Worm (Caenorhabditis elegans) whole organism, L1 larva: ENCODE results near the gene Y54F10AM.6.

Source experiments
- C16A3.4 ChIP-seq: fragments of 150-350 bp; optimal IDR thresholded peaks from 2 replicates; lab custom pipeline; 2014; ENCODE audit warnings: missing biosample characterization, missing genetic modification characterization
- C34B4.2 ChIP-seq: sonication (generic microtip); optimal IDR thresholded peaks from 2 replicates; lab custom pipeline; 2017; ENCODE audit warnings: mild to moderate bottlenecking, missing genetic modification characterization, missing compliant biosample characterization
- F16B12.6 ChIP-seq: fragments of 150-350 bp; optimal IDR thresholded peaks from 2 replicates; lab custom pipeline; 2014; ENCODE audit warnings: missing biosample characterization, missing genetic modification characterization
- alr-1 ChIP-seq: fragments of 200-800 bp; sonication (Bioruptor generic); optimal IDR thresholded peaks from 2 replicates; lab custom pipeline; 2018; ENCODE audit warnings: borderline replicate concordance, mild to moderate bottlenecking, missing genetic modification characterization, missing compliant biosample characterization
- ama-1 ChIP-seq: fragments of 150-350 bp; optimal IDR thresholded peaks from 2 replicates; lab custom pipeline; 2014
- ceh-63 ChIP-seq: fragments of 200-800 bp; sonication (Bioruptor generic); optimal IDR thresholded peaks from 2 replicates; lab custom pipeline; 2018; ENCODE audit warnings: mild to moderate bottlenecking, missing genetic modification characterization, missing compliant biosample characterization
- ceh-82 ChIP-seq, 3 experiments: fragments of 150-350 bp in 1 of 3; sonication (generic microtip) in 2 of 3; optimal IDR thresholded peaks; 2 replicates each; lab custom pipeline; 2014 to 2017; ENCODE audit warnings: missing biosample characterization in 3 of 3, missing genetic modification characterization in 3 of 3
- ceh-88 ChIP-seq: fragments of 200-800 bp; sonication (Bioruptor generic); IDR thresholded peaks from 2 replicates; pipeline ENCODE4 v1.3.6; 2022; ENCODE audit warnings: missing genetic modification characterization, missing compliant biosample characterization
- ceh-90 ChIP-seq: sonication (generic microtip); optimal IDR thresholded peaks from 2 replicates; lab custom pipeline; 2016; ENCODE audit warnings: missing genetic modification characterization, missing compliant biosample characterization
- ces-1 ChIP-seq: fragments of 150-350 bp; optimal IDR thresholded peaks from 2 replicates; lab custom pipeline; 2014; ENCODE audit warnings: missing biosample characterization, missing genetic modification reagents, missing genetic modification characterization
- dpl-1 ChIP-seq, 3 experiments: fragments of 150-350 bp in 2 of 3; sonication (generic microtip) in 1 of 3; optimal IDR thresholded peaks; 2 replicates each; lab custom pipeline; 2014 to 2017; ENCODE audit warnings: missing biosample characterization in 3 of 3, missing genetic modification characterization in 3 of 3, missing genetic modification reagents in 3 of 3
- efl-1 ChIP-seq, 4 experiments: fragments of 150-350 bp; optimal IDR thresholded peaks in 3 of 4; peaks in 1 of 4; 1 replicate in 1 of 4; 2 replicates in 3 of 4; lab custom pipeline; 2014; ENCODE audit warnings: missing biosample characterization in 2 of 4, missing genetic modification characterization in 2 of 4, missing genetic modification reagents in 2 of 4
- elt-2 ChIP-seq: sonication (generic microtip); optimal IDR thresholded peaks from 2 replicates; lab custom pipeline; 2016; ENCODE audit warnings: missing genetic modification characterization, mild to moderate bottlenecking, inconsistent platforms, missing compliant biosample characterization, missing genetic modification reagents
- fkh-8 ChIP-seq: sonication (generic microtip); optimal IDR thresholded peaks from 2 replicates; lab custom pipeline; 2016; ENCODE audit warnings: mild to moderate bottlenecking, missing genetic modification characterization, missing compliant biosample characterization
- fos-1 ChIP-seq: fragments of 150-350 bp; optimal IDR thresholded peaks from 2 replicates; lab custom pipeline; 2014; ENCODE audit warnings: missing biosample characterization, missing genetic modification characterization
- irx-1 ChIP-seq: sonication (generic microtip); optimal IDR thresholded peaks from 2 replicates; lab custom pipeline; 2016; ENCODE audit warnings: missing genetic modification characterization, missing compliant biosample characterization
- jun-1 ChIP-seq: fragments of 150-350 bp; optimal IDR thresholded peaks from 2 replicates; lab custom pipeline; 2014; ENCODE audit warnings: missing biosample characterization, missing genetic modification reagents, missing genetic modification characterization
- lin-13 ChIP-seq: fragments of 150-350 bp; optimal IDR thresholded peaks from 2 replicates; lab custom pipeline; 2014; ENCODE audit warnings: missing biosample characterization, missing genetic modification reagents, missing genetic modification characterization
- lin-15B ChIP-seq: fragments of 150-350 bp; sonication (generic microtip); optimal IDR thresholded peaks from 3 replicates; lab custom pipeline; 2014; ENCODE audit warnings: missing biosample characterization, missing genetic modification characterization
- lin-35 ChIP-seq, 2 experiments: fragments of 150-350 bp; optimal IDR thresholded peaks; 2 replicates each; lab custom pipeline; 2014; ENCODE audit warnings: missing biosample characterization in 2 of 2, missing genetic modification characterization in 2 of 2, missing genetic modification reagents in 2 of 2
- lin-39 ChIP-seq: fragments of 150-350 bp; optimal IDR thresholded peaks from 2 replicates; lab custom pipeline; 2014; ENCODE audit warnings: missing biosample characterization, missing genetic modification reagents, missing genetic modification characterization
- lsy-2 ChIP-seq, 2 experiments: fragments of 150-350 bp; optimal IDR thresholded peaks; 2 replicates each; lab custom pipeline; 2014; ENCODE audit warnings: missing biosample characterization in 2 of 2, missing genetic modification characterization in 2 of 2
- mab-9 ChIP-seq: fragments of 200-800 bp; sonication (Bioruptor generic); IDR thresholded peaks from 2 replicates; pipeline ENCODE4 v1.3.6; 2022; ENCODE audit warnings: missing genetic modification reagents, missing genetic modification characterization, missing compliant biosample characterization
- mdl-1 ChIP-seq, 2 experiments: fragments of 150-350 bp; optimal IDR thresholded peaks; 2 replicates each; lab custom pipeline; 2014 to 2017; ENCODE audit warnings: missing biosample characterization in 2 of 2, missing genetic modification characterization in 2 of 2, inconsistent platforms in 1 of 2
- mep-1 ChIP-seq: fragments of 150-350 bp; optimal IDR thresholded peaks from 2 replicates; lab custom pipeline; 2014; ENCODE audit warnings: missing biosample characterization, missing genetic modification characterization
- nhr-12 ChIP-seq: sonication (generic microtip); optimal IDR thresholded peaks from 2 replicates; lab custom pipeline; 2017; ENCODE audit warnings: missing biosample characterization, missing genetic modification characterization
- nhr-28 ChIP-seq: fragments of 150-350 bp; optimal IDR thresholded peaks from 2 replicates; lab custom pipeline; 2014; ENCODE audit warnings: missing biosample characterization, missing genetic modification characterization
- nhr-47 ChIP-seq: sonication (generic microtip); optimal IDR thresholded peaks from 2 replicates; lab custom pipeline; 2016; ENCODE audit warnings: mild to moderate bottlenecking, missing genetic modification characterization, moderate library complexity, missing compliant biosample characterization
- nhr-77 ChIP-seq: fragments of 150-350 bp; optimal IDR thresholded peaks from 2 replicates; lab custom pipeline; 2014; ENCODE audit warnings: missing biosample characterization, missing genetic modification characterization
- nhr-85 ChIP-seq: sonication (generic microtip); peaks from one replicate; lab custom pipeline; 2016; ENCODE audit warnings: missing genetic modification characterization, inconsistent platforms, missing compliant biosample characterization
- pag-3 ChIP-seq: sonication (generic microtip); optimal IDR thresholded peaks from 2 replicates; lab custom pipeline; 2017; ENCODE audit warnings: missing genetic modification characterization, mild to moderate bottlenecking, missing compliant biosample characterization, antibody characterized with exemption, borderline replicate concordance; ENCODE audit not compliant: insufficient read depth
- rnt-1 ChIP-seq: sonication (generic microtip); optimal IDR thresholded peaks from 2 replicates; lab custom pipeline; 2016; ENCODE audit warnings: mild to moderate bottlenecking, missing genetic modification characterization, moderate library complexity, missing compliant biosample characterization
- snu-23 ChIP-seq: sonication (generic microtip); optimal IDR thresholded peaks from 2 replicates; lab custom pipeline; 2016; ENCODE audit warnings: missing genetic modification characterization, missing compliant biosample characterization
- sox-4 ChIP-seq: sonication (generic microtip); optimal IDR thresholded peaks from 2 replicates; lab custom pipeline; 2016; ENCODE audit warnings: missing genetic modification characterization, missing compliant biosample characterization
- sptf-1 ChIP-seq: fragments of 150-350 bp; optimal IDR thresholded peaks from 2 replicates; lab custom pipeline; 2014; ENCODE audit warnings: missing biosample characterization, missing genetic modification characterization
- sup-37 ChIP-seq: fragments of 200-800 bp; sonication (Bioruptor generic); optimal IDR thresholded peaks from 2 replicates; lab custom pipeline; 2018; ENCODE audit warnings: mild to moderate bottlenecking, missing genetic modification characterization, missing compliant biosample characterization
- unc-130 ChIP-seq: fragments of 150-350 bp; optimal IDR thresholded peaks from 2 replicates; lab custom pipeline; 2017; ENCODE audit warnings: missing biosample characterization, missing genetic modification characterization, inconsistent platforms
- unc-98 ChIP-seq: fragments of 200-800 bp; sonication (Bioruptor generic); IDR thresholded peaks from 2 replicates; pipeline ENCODE4 v1.3.6; 2022; ENCODE audit warnings: missing genetic modification characterization, missing compliant biosample characterization
- vab-15 ChIP-seq: sonication (generic microtip); optimal IDR thresholded peaks from 2 replicates; lab custom pipeline; 2017; ENCODE audit warnings: missing genotype, mild to moderate bottlenecking, missing genetic modification characterization, missing compliant biosample characterization
- ztf-11 ChIP-seq, 2 experiments: sonication (generic microtip); optimal IDR thresholded peaks; 2 replicates each; lab custom pipeline; 2016 to 2017; ENCODE audit warnings: missing genetic modification characterization in 2 of 2, missing biosample characterization in 1 of 2, missing compliant biosample characterization in 1 of 2

Y54F10AM.6 gene

ce11 chrIII:2471855-2472254 lies 36.8 kb upstream of the Y54F10AM.6 start (continued):
- TF ChIP-seq ztf-11 (tag; optimal IDR thresholded peaks at IDR 0.05; lab: Kevin White, UChicago) (no peak), nhr-85 (tag; lab: Kevin White, UChicago) (no peak), lsy-2 (tag; optimal IDR thresholded peaks at IDR 0.05; lab: Kevin White, UChicago) (peak; percentile 63 to 75), nhr-12 (no peak), F16B12.6 (tag; lab: Kevin White, UChicago) (peak; percentile 94), ces-1 (GFP tag; lab: Kevin White, UChicago) (no peak), rnt-1 (tag; lab: Kevin White, UChicago) (peak; percentile 51), nhr-77 (tag; lab: Kevin White, UChicago) (peak; percentile 25), unc-130 (tag; lab: Kevin White, UChicago) (peak; percentile 6), lin-13 (GFP tag; lab: Kevin White, UChicago) (peak; percentile 24), vab-15 (tag; lab: Kevin White, UChicago) (no peak), ceh-82 (tag; optimal IDR thresholded peaks at IDR 0.05; lab: Kevin White, UChicago) (peak; percentile 23 to 73 (median 27)), ama-1 (lab: Kevin White, UChicago) (no peak), pag-3 (no peak), snu-23 (GFP tag; lab: Kevin White, UChicago) (peak; percentile 47), lin-15B (tag; lab: Kevin White, UChicago) (peak; percentile 50), nhr-47 (tag; lab: Kevin White, UChicago) (peak; percentile 15), fkh-8 (tag; lab: Kevin White, UChicago) (peak; percentile 38), C34B4.2 (tag; lab: Kevin White, UChicago) (no peak), elt-2 (no peak), nhr-28 (tag; lab: Kevin White, UChicago) (no peak)

ce11 chrIII:2473554-2473953 lies 35.1 kb upstream of the Y54F10AM.6 start, which contains the start of gene smg-6:
TSS of gene smg-6 (plus strand) at chrIII:2473854.
- TF ChIP-seq lin-39 (tag; lab: Kevin White, UChicago) (no peak), mep-1 (tag; lab: Kevin White, UChicago) (no peak), nhr-12 (no peak), ceh-90 (no peak), sox-4 (tag; lab: Kevin White, UChicago) (no peak), unc-98 (GFP tag; lab: Robert Waterston, UW) (no peak), sptf-1 (tag; lab: Kevin White, UChicago) (no peak), sup-37 (no peak), dpl-1 (GFP tag; optimal IDR thresholded peaks at IDR 0.05; lab: Kevin White, UChicago) (no peak)

- TF ChIP-seq jun-1 (tag; lab: Kevin White, UChicago) (no peak), nhr-85 (tag; lab: Kevin White, UChicago) (peak; percentile 53), efl-1 (optimal IDR thresholded peaks at IDR 0.05; lab: Kevin White, UChicago) (no peak), efl-1 (GFP tag; optimal IDR thresholded peaks at IDR 0.05 in 1 of 2; lab: Kevin White, UChicago) (peak in 1 of 2 experiments; percentile 23)
Measured at ce11 chrIII:2474781-2475180, 33.8 kb upstream of the Y54F10AM.6 start.

ce11 chrIII:2477303-2477702 lies 31.3 kb upstream of the Y54F10AM.6 start:
- TF ChIP-seq irx-1 (no peak), dpl-1 (GFP tag; optimal IDR thresholded peaks at IDR 0.05; lab: Kevin White, UChicago) (peak in 2 of 3 experiments; percentile 38 to 53), efl-1 (optimal IDR thresholded peaks at IDR 0.05; lab: Kevin White, UChicago) (peak; percentile 35 to 57), efl-1 (GFP tag; optimal IDR thresholded peaks at IDR 0.05 in 1 of 2; lab: Kevin White, UChicago) (peak; percentile 67 to 96), lin-35 (GFP tag; optimal IDR thresholded peaks at IDR 0.05; lab: Kevin White, UChicago) (peak in 1 of 2 experiments; percentile 73), mab-9 (GFP tag; lab: Robert Waterston, UW) (no peak)

- TF ChIP-seq fos-1 (tag; lab: Kevin White, UChicago), result no peak
- no peak for TF ChIP-seq mdl-1 (tag; optimal IDR thresholded peaks at IDR 0.05; lab: Kevin White, UChicago)
- no peak for TF ChIP-seq ama-1 (lab: Kevin White, UChicago)
- TF ChIP-seq alr-1 (tag; lab: Kevin White, UChicago), result no peak
- no peak for TF ChIP-seq C16A3.4 (tag; lab: Kevin White, UChicago)
- no peak for TF ChIP-seq ceh-63 (GFP tag; lab: Kevin White, UChicago)
- no peak for TF ChIP-seq ceh-88 (GFP tag; lab: Robert Waterston, UW)
Measured at ce11 chrIII:2478605-2479004, 30.0 kb upstream of the Y54F10AM.6 start.
